Worm (Caenorhabditis elegans): ENCODE measurements around the gene nta-1.

DNA sequence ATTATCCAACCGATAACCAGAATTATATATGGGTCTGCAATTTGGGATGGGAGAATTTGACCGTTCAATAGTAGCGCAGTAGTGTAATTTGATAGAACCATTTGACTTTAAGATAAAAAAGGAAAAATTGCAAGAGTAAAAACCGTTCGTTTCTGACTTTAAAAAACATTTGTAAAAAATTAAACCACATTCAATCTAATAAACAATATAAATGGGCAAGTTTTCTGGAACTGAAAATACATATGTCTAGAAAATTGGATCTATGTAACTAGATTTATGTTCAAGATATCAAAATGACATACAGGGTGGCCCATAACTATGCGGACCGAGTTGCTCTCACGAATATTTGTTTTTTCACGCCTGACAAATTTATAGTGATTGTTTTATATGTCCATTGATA is 49.0 kb downstream of the nta-1 start, which contains the start of gene srx-102:
- TF ChIP-seq ama-1 (optimal IDR thresholded peaks at IDR 0.05), result no peak
- TF ChIP-seq elt-2 (tag; optimal IDR thresholded peaks at IDR 0.05), result no peak
- TF ChIP-seq unc-86 (tag; optimal IDR thresholded peaks at IDR 0.05), result no peak
